Worm (Caenorhabditis elegans) whole organism, midembryonic: ENCODE measurements around the gene cyp-33B1.

Experiments used
- T22C8.4 ChIP-seq: fragments of 200-800 bp; sonication (Bioruptor generic); IDR thresholded peaks from 2 replicates; pipeline ENCODE4 v1.3.6; 2022; ENCODE audit warnings: missing genetic modification characterization, missing compliant biosample characterization
- cog-1 ChIP-seq: sonication (generic microtip); optimal IDR thresholded peaks from 2 replicates; lab custom pipeline; 2016; ENCODE audit warnings: missing genetic modification characterization, missing compliant biosample characterization
- flt-1 ChIP-seq: fragments of 200-800 bp; sonication (Bioruptor generic); IDR thresholded peaks from 2 replicates; pipeline ENCODE4 v1.3.6; 2022; ENCODE audit warnings: missing genetic modification characterization, missing compliant biosample characterization
- klf-2 ChIP-seq: fragments of 200-800 bp; sonication (Bioruptor generic); conservative IDR thresholded peaks from 2 replicates; pipeline ENCODE4 v1.3.6; 2022; ENCODE audit warnings: missing genetic modification reagents, missing genetic modification characterization, missing compliant biosample characterization
- med-1 ChIP-seq: sonication (generic microtip); optimal IDR thresholded peaks from 2 replicates; lab custom pipeline; 2017; ENCODE audit warnings: missing genetic modification characterization, mild to moderate bottlenecking, missing compliant biosample characterization, antibody characterized with exemption, missing genetic modification reagents; ENCODE audit not compliant: insufficient read depth
- ref-1 ChIP-seq: fragments of 200-800 bp; sonication (Bioruptor generic); conservative IDR thresholded peaks from 2 replicates; pipeline ENCODE4 v1.3.6; 2022; ENCODE audit warnings: missing genetic modification reagents, missing genetic modification characterization, missing compliant biosample characterization
- tab-1 ChIP-seq: fragments of 200-800 bp; sonication (Bioruptor generic); IDR thresholded peaks from 2 replicates; pipeline ENCODE4 v1.3.6; 2022; ENCODE audit warnings: missing genetic modification characterization, missing compliant biosample characterization
- ztf-23 ChIP-seq: fragments of 200-800 bp; sonication (Bioruptor generic); IDR thresholded peaks from 2 replicates; pipeline ENCODE4 v1.3.6; 2022; ENCODE audit warnings: missing genetic modification reagents, missing genetic modification characterization, missing compliant biosample characterization
- ztf-29 ChIP-seq: fragments of 200-800 bp; sonication (Bioruptor generic); IDR thresholded peaks from 2 replicates; pipeline ENCODE4 v1.3.6; 2022; ENCODE audit warnings: missing genetic modification reagents, missing genetic modification characterization, missing compliant biosample characterization

Gene cyp-33B1

DNA sequence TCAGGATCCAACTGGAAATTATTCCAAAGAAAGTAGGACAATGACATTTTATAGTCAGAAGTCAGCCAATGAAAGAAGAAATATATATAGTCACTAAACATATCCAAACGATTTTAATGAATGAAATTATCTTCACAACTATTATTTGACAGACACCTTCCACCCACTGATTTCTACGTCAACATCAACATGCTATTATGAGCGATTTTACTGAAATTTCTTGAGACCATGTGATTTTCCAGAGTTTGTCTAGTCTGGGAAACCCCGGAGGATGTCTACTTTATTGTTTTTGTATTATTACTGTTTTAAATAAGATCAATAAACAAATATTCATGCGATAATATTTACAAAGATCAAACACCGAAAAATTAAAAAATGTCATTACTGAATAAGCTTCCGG is 25.6 kb upstream of the cyp-33B1 start, which contains the start of gene srt-18:
TSS of gene srt-18 (minus strand) at position 101 of the 400 bp plus-strand sequence.
- no peak for TF ChIP-seq klf-2 (GFP tag; lab: Robert Waterston, UW)
- TF ChIP-seq med-1 (GFP tag; lab: Kevin White, UChicago) = no peak

DNA sequence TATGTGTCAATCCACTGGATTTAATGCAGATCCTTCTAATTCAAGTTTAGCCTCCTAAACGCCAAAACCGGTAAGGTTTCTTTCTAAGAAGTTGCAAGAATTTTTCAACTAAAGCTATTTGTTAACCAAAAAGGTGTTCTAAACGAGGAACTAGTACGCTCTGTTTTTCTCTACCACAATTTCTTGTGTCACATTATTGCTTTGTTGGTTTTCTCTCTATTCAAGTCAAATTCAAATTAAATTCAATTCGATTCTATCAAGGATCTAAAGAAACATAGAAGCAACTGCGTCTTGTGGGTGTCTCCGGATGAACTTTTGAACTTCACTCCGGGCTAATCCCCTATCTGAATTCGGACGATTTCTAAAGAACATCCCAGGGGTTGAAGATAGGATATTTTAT is 24.7 kb upstream of the cyp-33B1 start, which contains the start of gene oac-40:
TSS of gene oac-40 (plus strand) at position 301 of the 400 bp plus-strand sequence.
- TF ChIP-seq ztf-23 (GFP tag; lab: Robert Waterston, UW) = no peak
- TF ChIP-seq klf-2 (GFP tag; lab: Robert Waterston, UW) = no peak

DNA sequence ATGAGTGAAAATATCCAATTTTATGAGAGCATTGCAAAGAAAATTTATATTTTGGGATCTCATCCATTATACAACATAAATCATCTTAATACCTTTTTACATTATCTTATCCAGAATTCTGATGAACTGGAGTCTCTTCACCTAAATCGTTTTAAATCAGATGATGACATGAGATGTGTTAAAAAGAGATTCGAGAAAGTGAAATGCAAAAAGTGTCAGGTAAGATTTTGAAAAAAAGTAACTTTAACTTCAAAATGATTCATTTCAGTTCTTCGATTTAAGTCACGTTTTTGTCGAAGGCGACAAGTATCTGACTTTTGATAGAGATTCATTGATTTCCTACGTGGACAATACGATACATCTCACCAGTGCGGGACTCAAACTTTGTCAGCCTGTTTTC is 22.3 kb upstream of the cyp-33B1 start:
- TF ChIP-seq klf-2 (GFP tag; lab: Robert Waterston, UW) (no peak), tab-1 (GFP tag; lab: Robert Waterston, UW) (no peak), ztf-23 (GFP tag; lab: Robert Waterston, UW) (no peak), ref-1 (GFP tag; lab: Robert Waterston, UW) (no peak), med-1 (GFP tag; lab: Kevin White, UChicago) (no peak), cog-1 (tag; lab: Kevin White, UChicago) (no peak), ztf-29 (no peak), T22C8.4 (GFP tag; lab: Robert Waterston, UW) (no peak), flt-1 (GFP tag; lab: Robert Waterston, UW) (no peak)

DNA sequence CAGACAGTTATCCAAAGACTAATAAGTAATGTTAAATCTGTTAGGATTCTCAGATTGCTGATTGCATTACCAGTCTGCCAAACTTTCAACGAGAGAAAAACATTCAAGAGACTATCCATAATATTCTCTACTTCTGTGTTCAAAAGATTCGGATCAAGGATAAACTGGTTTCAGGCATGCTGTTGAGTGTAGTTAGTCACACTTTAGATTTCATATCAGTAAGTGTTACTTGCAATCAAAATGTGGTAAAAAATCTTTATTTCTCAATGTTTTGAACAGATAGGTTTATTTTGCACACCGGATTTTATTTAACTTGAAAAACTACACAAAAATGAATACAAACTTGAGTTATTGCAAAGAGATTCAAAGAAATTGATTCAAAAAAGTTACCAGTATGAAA is 19.1 kb upstream of the cyp-33B1 start, which contains the start of gene oac-41:
TSS of gene oac-41 (minus strand) at position 101 of the 400 bp plus-strand sequence.
- TF ChIP-seq ref-1 (GFP tag; lab: Robert Waterston, UW) (no peak), flt-1 (GFP tag; lab: Robert Waterston, UW) (no peak), cog-1 (tag; lab: Kevin White, UChicago) (no peak), ztf-29 (no peak), klf-2 (GFP tag; lab: Robert Waterston, UW) (no peak), tab-1 (GFP tag; lab: Robert Waterston, UW) (no peak), ztf-23 (GFP tag; lab: Robert Waterston, UW) (no peak)

DNA sequence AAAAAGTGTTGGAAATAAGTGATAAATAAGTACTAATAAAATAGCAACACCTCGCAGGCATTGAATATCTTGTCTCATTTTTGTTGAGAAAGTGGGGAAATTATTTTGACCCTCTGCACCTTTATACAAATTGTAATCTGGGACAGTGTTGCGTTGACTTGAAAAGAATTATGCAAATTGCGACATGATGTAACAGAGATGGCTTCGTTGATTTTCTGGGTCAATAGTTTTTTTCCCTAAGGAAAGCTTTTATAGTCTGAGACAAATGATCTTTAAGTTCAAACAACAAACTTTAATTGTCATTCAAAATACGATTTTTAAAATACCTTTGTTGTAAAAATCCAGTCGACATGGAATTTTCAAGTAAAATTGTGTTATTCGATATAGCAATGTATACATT is 16.4 kb upstream of the cyp-33B1 start, which contains the start of gene bus-1:
TSS of gene bus-1 (minus strand) at position 101 of the 400 bp plus-strand sequence.
- TF ChIP-seq med-1 (GFP tag; lab: Kevin White, UChicago) (no peak), ztf-23 (GFP tag; lab: Robert Waterston, UW) (no peak), cog-1 (tag; lab: Kevin White, UChicago) (no peak), T22C8.4 (GFP tag; lab: Robert Waterston, UW) (no peak), flt-1 (GFP tag; lab: Robert Waterston, UW) (no peak), klf-2 (GFP tag; lab: Robert Waterston, UW) (no peak), ref-1 (GFP tag; lab: Robert Waterston, UW) (no peak), ztf-29 (no peak), tab-1 (GFP tag; lab: Robert Waterston, UW) (no peak)

DNA sequence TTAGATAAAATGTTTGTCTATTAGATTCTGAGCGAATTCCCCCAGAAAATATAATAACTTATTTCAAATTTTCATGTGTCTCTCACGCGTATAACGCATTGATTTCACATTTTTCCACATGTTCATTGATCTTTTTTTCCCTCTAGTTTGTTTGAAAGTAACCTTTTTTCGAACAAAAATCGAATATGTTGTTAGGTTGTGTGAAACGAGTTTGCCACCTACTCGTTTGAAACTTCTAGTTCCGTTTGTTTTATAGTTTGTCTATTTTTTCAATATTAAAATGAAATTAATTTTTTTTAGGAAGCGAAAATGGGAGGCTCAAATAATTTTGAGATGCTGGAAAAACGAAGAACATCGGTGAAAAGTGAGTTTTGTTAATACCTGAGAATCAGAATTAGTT is 10.9 kb upstream of the cyp-33B1 start, which contains the start of gene C25E10.5:
TSS of gene C25E10.5 (plus strand) at position 301 of the 400 bp plus-strand sequence.
- TF ChIP-seq cog-1 (tag; lab: Kevin White, UChicago) (no peak), med-1 (GFP tag; lab: Kevin White, UChicago) (no peak), tab-1 (GFP tag; lab: Robert Waterston, UW) (no peak), flt-1 (GFP tag; lab: Robert Waterston, UW) (no peak), klf-2 (GFP tag; lab: Robert Waterston, UW) (no peak), ztf-23 (GFP tag; lab: Robert Waterston, UW) (no peak)

DNA sequence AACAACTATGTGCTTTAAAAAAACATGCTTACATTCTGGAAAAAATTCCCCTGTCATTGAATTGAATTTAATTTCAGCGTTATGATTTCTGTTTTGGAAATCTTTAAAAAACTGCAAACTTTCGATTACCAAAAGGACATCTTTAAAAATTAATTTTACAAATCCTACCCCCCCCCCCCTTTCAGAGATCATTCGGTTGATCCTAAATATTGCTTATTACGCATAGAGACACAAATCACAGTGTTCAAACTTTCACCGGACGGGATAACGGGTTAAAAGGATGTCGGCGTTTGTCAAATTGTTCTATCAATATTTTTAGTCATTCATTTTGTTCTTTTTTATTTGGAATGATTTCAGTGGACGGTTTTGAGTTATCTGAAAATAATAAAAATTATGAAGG is 7.9 kb upstream of the cyp-33B1 start, which contains the start of gene C25E10.4:
TSS of gene C25E10.4 (plus strand) at position 301 of the 400 bp plus-strand sequence.
- no peak for TF ChIP-seq cog-1 (tag; lab: Kevin White, UChicago)
- no peak for TF ChIP-seq flt-1 (GFP tag; lab: Robert Waterston, UW)
- no peak for TF ChIP-seq T22C8.4 (GFP tag; lab: Robert Waterston, UW)
- TF ChIP-seq ztf-23 (GFP tag; lab: Robert Waterston, UW) = no peak
- TF ChIP-seq ztf-29 = no peak
- TF ChIP-seq tab-1 (GFP tag; lab: Robert Waterston, UW) = no peak
- TF ChIP-seq med-1 (GFP tag; lab: Kevin White, UChicago) = no peak
- no peak for TF ChIP-seq klf-2 (GFP tag; lab: Robert Waterston, UW)
- TF ChIP-seq ref-1 (GFP tag; lab: Robert Waterston, UW) = no peak

DNA sequence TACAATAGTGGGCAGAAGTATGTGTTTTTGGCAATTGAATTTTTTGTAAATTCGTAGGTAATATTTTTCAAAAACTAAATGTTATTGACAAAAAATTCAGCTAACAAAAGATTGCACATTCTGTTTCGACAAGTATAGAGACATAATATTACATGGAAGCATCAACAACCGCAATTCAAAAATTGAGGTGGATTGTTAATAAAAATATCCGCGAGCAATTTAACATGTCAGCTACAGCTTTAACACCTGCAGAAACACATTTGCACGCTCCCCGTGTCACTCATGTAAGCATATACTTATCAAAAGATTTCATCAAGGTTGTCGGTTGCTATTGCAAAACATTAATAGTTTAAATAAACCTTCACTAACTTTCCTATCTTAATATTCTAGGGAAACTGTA is 5.4 kb upstream of the cyp-33B1 start, which contains the start of gene srsx-34:
TSS of gene srsx-34 (plus strand) at position 301 of the 400 bp plus-strand sequence.
- TF ChIP-seq T22C8.4 (GFP tag; lab: Robert Waterston, UW) (no peak), med-1 (GFP tag; lab: Kevin White, UChicago) (no peak), ztf-23 (GFP tag; lab: Robert Waterston, UW) (no peak), flt-1 (GFP tag; lab: Robert Waterston, UW) (no peak), cog-1 (tag; lab: Kevin White, UChicago) (no peak), tab-1 (GFP tag; lab: Robert Waterston, UW) (no peak), klf-2 (GFP tag; lab: Robert Waterston, UW) (no peak), ztf-29 (no peak), ref-1 (GFP tag; lab: Robert Waterston, UW) (no peak)

DNA sequence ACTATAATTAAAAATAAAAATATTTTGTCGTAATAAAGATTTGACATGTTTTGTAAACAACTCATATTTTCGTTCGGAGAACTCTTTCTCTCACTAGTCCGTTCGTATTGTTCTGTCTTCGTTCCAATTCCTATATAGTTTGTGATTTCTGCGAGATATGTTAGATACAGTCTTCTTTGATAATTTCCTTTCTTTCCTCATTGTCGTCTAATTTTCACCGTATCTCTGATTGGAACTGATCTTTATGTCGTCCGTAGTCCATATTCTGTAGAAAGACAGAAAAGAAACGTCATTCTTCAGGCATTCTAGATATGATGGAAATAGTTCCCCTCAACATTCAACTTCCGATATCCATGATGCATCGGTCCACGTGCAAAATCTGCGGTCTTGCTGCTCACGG is 3.7 kb downstream of the cyp-33B1 start, which contains the start of gene nhr-30:
TSS of gene nhr-30 (plus strand) at position 301 of the 400 bp plus-strand sequence.
- TF ChIP-seq med-1 (GFP tag; lab: Kevin White, UChicago) (no peak), cog-1 (tag; lab: Kevin White, UChicago) (no peak), tab-1 (GFP tag; lab: Robert Waterston, UW) (no peak)
